Worm (Caenorhabditis elegans): ENCODE data around the gene gadr-4.

Gene gadr-4

DNA sequence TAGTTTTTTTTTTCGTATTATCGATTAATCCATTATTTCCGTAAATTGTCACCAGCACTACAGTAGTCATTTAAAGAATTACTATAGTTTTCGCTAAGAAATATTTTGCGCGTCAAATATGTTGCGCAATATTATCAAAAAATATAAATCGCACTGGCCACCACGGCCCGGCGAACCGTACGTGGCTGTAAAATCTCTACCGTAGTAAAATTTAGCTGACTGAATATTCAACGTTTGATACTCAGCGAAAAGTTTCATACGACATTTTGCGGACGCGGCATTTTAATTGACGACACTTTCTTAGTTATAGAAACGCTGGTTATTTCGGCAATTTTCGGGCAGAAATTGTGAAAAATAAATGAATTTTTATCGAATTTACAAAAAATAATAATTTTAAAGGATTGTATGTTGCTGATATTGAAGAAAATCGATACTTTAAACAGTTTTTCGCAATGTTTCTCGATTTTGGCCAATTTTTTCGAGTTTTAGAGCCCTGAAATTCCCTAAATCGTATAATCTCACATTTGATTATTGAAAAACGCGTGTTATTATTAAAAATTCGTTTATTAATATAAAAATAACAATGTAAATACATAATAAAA, 14.4 kb downstream of the gadr-4 start:
- TF ChIP-seq rcor-1 (GFP tag; IDR thresholded peaks at IDR 0.05), result peak; percentile 99
- TF ChIP-seq egl-44 (GFP tag; IDR thresholded peaks at IDR 0.05), result peak; percentile 96
- peak; percentile 100 for TF ChIP-seq hmg-1.2 (GFP tag; IDR thresholded peaks at IDR 0.05)
- TF ChIP-seq B0019.2 (GFP tag; conservative IDR thresholded peaks at IDR 0.05), result peak; percentile 94
- peak; percentile 87 for TF ChIP-seq attf-6 (GFP tag; IDR thresholded peaks at IDR 0.05)
- TF ChIP-seq Y79H2A.3 (GFP tag; conservative IDR thresholded peaks at IDR 0.05), result peak; percentile 87; the same call in 1 of the 2 replicates
- TF ChIP-seq Y53G8AR.9 (GFP tag; conservative IDR thresholded peaks at IDR 0.05), result peak; percentile 100
- TF ChIP-seq lag-1 (GFP tag; IDR thresholded peaks at IDR 0.05), result peak; percentile 98
- TF ChIP-seq K11D2.4 (GFP tag; IDR thresholded peaks at IDR 0.05), result peak; percentile 99
- peak; percentile 82 for TF ChIP-seq tlf-1 (GFP tag; optimal IDR thresholded peaks at IDR 0.05)
- TF ChIP-seq let-607 (tag; optimal IDR thresholded peaks at IDR 0.05), result peak; percentile 57 to 89
- peak; percentile 92 for TF ChIP-seq Y67H2A.10 (GFP tag; conservative IDR thresholded peaks at IDR 0.05)
- peak; percentile 78 for TF ChIP-seq lin-54 (GFP tag; optimal IDR thresholded peaks at IDR 0.05)
- peak; percentile 66 for TF ChIP-seq attf-5 (GFP tag; optimal IDR thresholded peaks at IDR 0.05)
- TF ChIP-seq F37B4.10 (GFP tag; IDR thresholded peaks at IDR 0.05), result peak; percentile 98
- TF ChIP-seq bed-1 (GFP tag; IDR thresholded peaks at IDR 0.05), result peak; percentile 96
- peak; percentile 96 for TF ChIP-seq cebp-2 (GFP tag; IDR thresholded peaks at IDR 0.05)
- TF ChIP-seq aptf-3 (GFP tag; IDR thresholded peaks at IDR 0.05), result 0 out of 2 replicates have a peak, but pooled peaks have one; percentile 59
- TF ChIP-seq cebp-1 (GFP tag; IDR thresholded peaks at IDR 0.05), result peak; percentile 94
- TF ChIP-seq cebp-1 (tag; optimal IDR thresholded peaks at IDR 0.05), result peak; percentile 72
- peak; percentile 97 for TF ChIP-seq ceh-91 (GFP tag; IDR thresholded peaks at IDR 0.05)
- TF ChIP-seq madf-6 (GFP tag; IDR thresholded peaks at IDR 0.05), result peak; percentile 98
- peak; percentile 36; the same call in 1 of the 2 replicates for TF ChIP-seq B0336.3 (GFP tag; IDR thresholded peaks at IDR 0.05)
- TF ChIP-seq unc-130 (GFP tag; optimal IDR thresholded peaks at IDR 0.05), result peak; percentile 41
- peak; percentile 92 for TF ChIP-seq D2030.7 (GFP tag; IDR thresholded peaks at IDR 0.05)
- peak; percentile 77 for TF ChIP-seq lin-40 (tag; optimal IDR thresholded peaks at IDR 0.05)
- peak; percentile 94 for TF ChIP-seq aptf-2 (GFP tag; conservative IDR thresholded peaks at IDR 0.05)
- peak; percentile 76; the same call in 1 of the 2 replicates for TF ChIP-seq ceh-40 (GFP tag; IDR thresholded peaks at IDR 0.05)
- TF ChIP-seq C06A6.2 (GFP tag; conservative IDR thresholded peaks at IDR 0.05), result peak; percentile 97
- peak; percentile 98 for TF ChIP-seq Y56A3A.18 (GFP tag; IDR thresholded peaks at IDR 0.05)
- peak; percentile 98 for TF ChIP-seq ekl-4 (GFP tag; IDR thresholded peaks at IDR 0.05)
- TF ChIP-seq nfya-2 (GFP tag; IDR thresholded peaks at IDR 0.05), result peak; percentile 95
- peak; percentile 78 for TF ChIP-seq egrh-3 (GFP tag; IDR thresholded peaks at IDR 0.05)
- peak; percentile 46 for TF ChIP-seq F22D6.2 (tag; optimal IDR thresholded peaks at IDR 0.05)
- peak; percentile 51 for TF ChIP-seq tbp1 (GFP tag; optimal IDR thresholded peaks at IDR 0.05)
- peak; percentile 37 for TF ChIP-seq repo-1 (tag; optimal IDR thresholded peaks at IDR 0.05)
- TF ChIP-seq madf-8 (GFP tag; conservative IDR thresholded peaks at IDR 0.05), result peak; percentile 96
- peak; percentile 89 for TF ChIP-seq attf-3 (GFP tag; conservative IDR thresholded peaks at IDR 0.05)
- TF ChIP-seq ceh-27 (GFP tag; optimal IDR thresholded peaks at IDR 0.05), result peak; percentile 40
- peak; percentile 99 for TF ChIP-seq pbrm-1 (GFP tag; IDR thresholded peaks at IDR 0.05)
- peak; percentile 99 for TF ChIP-seq mcd-1 (GFP tag; IDR thresholded peaks at IDR 0.05)
- TF ChIP-seq dox-1 (GFP tag; IDR thresholded peaks at IDR 0.05), result peak; percentile 99
- peak; percentile 98 for TF ChIP-seq bed-2 (GFP tag; IDR thresholded peaks at IDR 0.05)
- peak; percentile 52 for TF ChIP-seq him-1 (tag; optimal IDR thresholded peaks at IDR 0.05)
- peak; percentile 69 for TF ChIP-seq lsl-1 (GFP tag; optimal IDR thresholded peaks at IDR 0.05)
- peak; percentile 98 for TF ChIP-seq madf-3 (GFP tag; IDR thresholded peaks at IDR 0.05)
- TF ChIP-seq somi-1 (GFP tag; optimal IDR thresholded peaks at IDR 0.05), result peak; percentile 50
- TF ChIP-seq C17E4.6 (GFP tag; IDR thresholded peaks at IDR 0.05), result peak; percentile 97

Measured in whole organism, young adult.